ENCODE assay signal across 1 fruit fly cellular context in the genomic region with DNA sequence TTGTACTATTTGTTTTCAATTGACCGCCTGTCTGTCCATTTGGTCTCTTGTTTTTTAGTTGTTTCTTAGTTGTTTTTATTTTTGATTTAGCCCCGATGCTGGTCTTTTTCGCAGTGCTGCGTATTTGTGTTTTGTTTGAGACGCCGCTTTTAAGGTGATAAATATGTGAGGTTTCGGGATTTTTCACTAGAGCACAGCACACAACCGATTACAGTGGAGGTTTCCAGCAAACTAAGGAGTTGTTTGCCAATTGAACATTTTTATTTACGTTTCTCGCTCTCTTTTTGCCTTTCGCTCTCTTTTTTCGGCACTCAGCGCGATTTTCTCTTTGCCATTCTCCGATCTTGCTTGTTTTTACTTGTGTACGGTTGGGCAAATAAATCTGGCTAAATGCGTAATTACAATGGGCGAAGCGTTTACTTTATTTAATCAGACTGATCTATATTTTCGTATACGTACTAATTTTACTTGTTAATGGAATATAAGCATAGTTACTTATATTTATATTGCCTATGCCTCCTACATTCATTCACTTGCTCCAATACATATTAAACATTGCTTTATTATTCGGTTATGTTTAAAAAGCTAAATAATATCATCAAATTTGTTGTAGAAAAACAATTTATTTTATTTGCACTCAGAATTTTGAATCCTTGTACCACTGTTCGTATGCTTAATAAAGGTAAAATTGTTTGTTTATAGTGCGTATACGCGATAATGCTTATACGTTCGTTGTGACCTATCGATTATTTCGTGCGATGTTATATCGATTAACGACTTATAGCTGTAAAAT.
TF ChIP-seq lines count a peak whose summit lies in the region.

A gene (minus strand): TSS at position 236 of the 793 bp plus-strand sequence.

TF ChIP-seq in whole organism, embryonic, 481 proteins besides CTCF, POLR2A, EP300 and RAD21 (continued from another document and continues in another):
- peak; percentile 43 for TF ChIP-seq zen (tag; optimal IDR thresholded peaks at IDR 0.05; lab: Kevin White, UChicago)
- TF ChIP-seq HLHmδ (GFP tag; optimal IDR thresholded peaks at IDR 0.05; lab: Kevin White, UChicago): no peak
- no peak; the same call in none of the 2 replicates for TF ChIP-seq rib (GFP tag; IDR thresholded peaks at IDR 0.05; lab: Robert Waterston, UW)
- peak; percentile 85 for TF ChIP-seq exex (tag; optimal IDR thresholded peaks at IDR 0.05; lab: Kevin White, UChicago)
- TF ChIP-seq tna (GFP tag; IDR thresholded peaks at IDR 0.05; lab: Robert Waterston, UW; ENCODE audit: partially characterized antibody): peak; percentile 89
- TF ChIP-seq CG6272 (GFP tag; IDR thresholded peaks at IDR 0.05; lab: Robert Waterston, UW): peak; percentile 43
- TF ChIP-seq CG15696 (tag; optimal IDR thresholded peaks at IDR 0.05; lab: Kevin White, UChicago): peak; percentile 63
- TF ChIP-seq CG3995 (GFP tag; optimal IDR thresholded peaks at IDR 0.05; lab: Kevin White, UChicago): no peak
- peak; percentile 85 for TF ChIP-seq Rfx (GFP tag; IDR thresholded peaks at IDR 0.05; lab: Robert Waterston, UW)
- TF ChIP-seq Lhr (GFP tag; optimal IDR thresholded peaks at IDR 0.05; lab: Kevin White, UChicago): peak; percentile 12
- peak; percentile 72 for TF ChIP-seq Nf-YB (GFP tag; optimal IDR thresholded peaks at IDR 0.05; lab: Kevin White, UChicago)
- TF ChIP-seq CG9215 (GFP tag; IDR thresholded peaks at IDR 0.05; lab: Robert Waterston, UW): peak; percentile 75; the same call in 1 of the 2 replicates
- TF ChIP-seq Scr (GFP tag; IDR thresholded peaks at IDR 0.05; lab: Robert Waterston, UW; ENCODE audit: partially characterized antibody): peak; percentile 89
- peak; percentile 86 for TF ChIP-seq Atf6 (GFP tag; IDR thresholded peaks at IDR 0.05; lab: Robert Waterston, UW)
- TF ChIP-seq Poxn (GFP tag; IDR thresholded peaks at IDR 0.05; lab: Robert Waterston, UW): no peak
- peak; percentile 35 for TF ChIP-seq CG9609 (GFP tag; optimal IDR thresholded peaks at IDR 0.05; lab: Kevin White, UChicago)
- peak; percentile 43 for TF ChIP-seq CG11723 (GFP tag; optimal IDR thresholded peaks at IDR 0.05; lab: Kevin White, UChicago)
- TF ChIP-seq Aef1 (GFP tag; IDR thresholded peaks at IDR 0.05; lab: Robert Waterston, UW): peak; percentile 61
- no peak for TF ChIP-seq Chrac-16 (GFP tag; optimal IDR thresholded peaks at IDR 0.05; lab: Kevin White, UChicago)
- peak; percentile 76 for TF ChIP-seq CG1603 (tag; optimal IDR thresholded peaks at IDR 0.05; lab: Kevin White, UChicago)
- TF ChIP-seq fd96Cb (tag; optimal IDR thresholded peaks at IDR 0.05; lab: Kevin White, UChicago): peak; percentile 70
- no peak for TF ChIP-seq Dip2 (GFP tag; IDR thresholded peaks at IDR 0.05; lab: Robert Waterston, UW)
- peak; percentile 85 for TF ChIP-seq org-1 (GFP tag; optimal IDR thresholded peaks at IDR 0.05; lab: Kevin White, UChicago)
- TF ChIP-seq chm (GFP tag; IDR thresholded peaks at IDR 0.05; lab: Robert Waterston, UW): no peak; the same call in 1 of the 2 replicates
- no peak for TF ChIP-seq disco-r (GFP tag; optimal IDR thresholded peaks at IDR 0.05; lab: Kevin White, UChicago)
- TF ChIP-seq knrl (GFP tag; IDR thresholded peaks at IDR 0.05; lab: Robert Waterston, UW; ENCODE audit: partially characterized antibody): peak; percentile 86
- peak; percentile 61 for TF ChIP-seq CG10366 (GFP tag; IDR thresholded peaks at IDR 0.05; lab: Robert Waterston, UW)
- peak; percentile 35 for TF ChIP-seq chn (GFP tag; optimal IDR thresholded peaks at IDR 0.05; lab: Kevin White, UChicago)
- peak; percentile 77 for TF ChIP-seq hb (GFP tag; IDR thresholded peaks at IDR 0.05; lab: Robert Waterston, UW; ENCODE audit: partially characterized antibody)
- TF ChIP-seq Ravus (GFP tag; IDR thresholded peaks at IDR 0.05; lab: Robert Waterston, UW): peak; percentile 15; the same call in 1 of the 2 replicates
- peak; percentile 85 for TF ChIP-seq CG17568 (GFP tag; optimal IDR thresholded peaks at IDR 0.05; lab: Kevin White, UChicago)
- TF ChIP-seq usp (GFP tag; optimal IDR thresholded peaks at IDR 0.05; lab: Kevin White, UChicago): no peak
- peak; percentile 82 for TF ChIP-seq sob (GFP tag; IDR thresholded peaks at IDR 0.05; lab: Robert Waterston, UW)
- peak; percentile 71; the same call in 1 of the 2 replicates for TF ChIP-seq CG31224 (GFP tag; IDR thresholded peaks at IDR 0.05; lab: Robert Waterston, UW)
- TF ChIP-seq CG10147 (GFP tag; optimal IDR thresholded peaks at IDR 0.05; lab: Kevin White, UChicago): peak; percentile 93
- peak; percentile 52 for TF ChIP-seq CG18764 (GFP tag; optimal IDR thresholded peaks at IDR 0.05; lab: Kevin White, UChicago)
- peak; percentile 51 for TF ChIP-seq Xbp1 (GFP tag; optimal IDR thresholded peaks at IDR 0.05; lab: Kevin White, UChicago)
- peak; percentile 58; the same call in 1 of the 2 replicates for TF ChIP-seq HLH3B (GFP tag; IDR thresholded peaks at IDR 0.05; lab: Robert Waterston, UW)
- TF ChIP-seq pho (GFP tag; optimal IDR thresholded peaks at IDR 0.05; lab: Kevin White, UChicago): peak; percentile 78
- peak; percentile 84 for TF ChIP-seq fd3F (GFP tag; optimal IDR thresholded peaks at IDR 0.05; lab: Kevin White, UChicago)
- peak; percentile 80 for TF ChIP-seq CG9727 (GFP tag; optimal IDR thresholded peaks at IDR 0.05; lab: Kevin White, UChicago)
- TF ChIP-seq kay (GFP tag; optimal IDR thresholded peaks at IDR 0.05; lab: Kevin White, UChicago): peak; percentile 44
- TF ChIP-seq CG11093 (GFP tag; IDR thresholded peaks at IDR 0.05; lab: Robert Waterston, UW): no peak; the same call in 2 of the 3 replicates
- TF ChIP-seq trem (tag; optimal IDR thresholded peaks at IDR 0.05; lab: Kevin White, UChicago): peak; percentile 39
- no peak for TF ChIP-seq CG3065 (GFP tag; optimal IDR thresholded peaks at IDR 0.05; lab: Kevin White, UChicago)
- peak; percentile 43; the same call in 1 of the 2 replicates for TF ChIP-seq onecut (GFP tag; IDR thresholded peaks at IDR 0.05; lab: Robert Waterston, UW)
- peak; percentile 59 for TF ChIP-seq oc (tag; optimal IDR thresholded peaks at IDR 0.05; lab: Kevin White, UChicago)
- TF ChIP-seq CG2116 (GFP tag; optimal IDR thresholded peaks at IDR 0.05; lab: Kevin White, UChicago): peak; percentile 32
- TF ChIP-seq TFAM (GFP tag; optimal IDR thresholded peaks at IDR 0.05; lab: Kevin White, UChicago): peak; percentile 34
- no peak for TF ChIP-seq HmgD (GFP tag; optimal IDR thresholded peaks at IDR 0.05; lab: Kevin White, UChicago)
- no peak for TF ChIP-seq corto (GFP tag; optimal IDR thresholded peaks at IDR 0.05; lab: Kevin White, UChicago)
- no peak for TF ChIP-seq CkIIα-i1 (GFP tag; IDR thresholded peaks at IDR 0.05; lab: Robert Waterston, UW)
- peak; percentile 87 for TF ChIP-seq dysf (GFP tag; IDR thresholded peaks at IDR 0.05; lab: Robert Waterston, UW)
- no peak for TF ChIP-seq CG43689 (GFP tag; IDR thresholded peaks at IDR 0.05; lab: Robert Waterston, UW)
- TF ChIP-seq cas (GFP tag; IDR thresholded peaks at IDR 0.05; lab: Robert Waterston, UW): peak; percentile 68
- peak; percentile 89 for TF ChIP-seq CG11504 (tag; optimal IDR thresholded peaks at IDR 0.05; lab: Kevin White, UChicago)
- peak; percentile 66 for TF ChIP-seq Bteb2 (GFP tag; optimal IDR thresholded peaks at IDR 0.05; lab: Kevin White, UChicago)
- peak; percentile 91 for TF ChIP-seq CG13894 (tag; optimal IDR thresholded peaks at IDR 0.05; lab: Kevin White, UChicago)
- no peak; the same call in 1 of the 3 replicates for TF ChIP-seq CG14050 (GFP tag; IDR thresholded peaks at IDR 0.05; lab: Robert Waterston, UW)
- TF ChIP-seq ap (GFP tag; IDR thresholded peaks at IDR 0.05; lab: Robert Waterston, UW): no peak
- TF ChIP-seq CG15514 (GFP tag; optimal IDR thresholded peaks at IDR 0.05; lab: Kevin White, UChicago): peak; percentile 79
- no peak for TF ChIP-seq sim (GFP tag; IDR thresholded peaks at IDR 0.05; lab: Robert Waterston, UW)
- peak; percentile 85 for TF ChIP-seq salm (tag; optimal IDR thresholded peaks at IDR 0.05; lab: Kevin White, UChicago)
- TF ChIP-seq CG4707 (GFP tag; optimal IDR thresholded peaks at IDR 0.05; lab: Kevin White, UChicago): peak; percentile 58
- TF ChIP-seq Ssrp (tag; optimal IDR thresholded peaks at IDR 0.05; lab: Kevin White, UChicago): peak; percentile 52
- no peak for TF ChIP-seq CG16863 (GFP tag; optimal IDR thresholded peaks at IDR 0.05; lab: Kevin White, UChicago)
- peak; percentile 53 for TF ChIP-seq CG7928 (GFP tag; optimal IDR thresholded peaks at IDR 0.05; lab: Kevin White, UChicago)
- TF ChIP-seq Doc3 (GFP tag; IDR thresholded peaks at IDR 0.05; lab: Robert Waterston, UW; ENCODE audit: partially characterized antibody): peak; percentile 86; the same call in 2 of the 3 replicates
- no peak for TF ChIP-seq jigr1 (GFP tag; IDR thresholded peaks at IDR 0.05; lab: Robert Waterston, UW)
- TF ChIP-seq CG4820 (GFP tag; optimal IDR thresholded peaks at IDR 0.05; lab: Kevin White, UChicago): peak; percentile 29
- TF ChIP-seq caup (GFP tag; optimal IDR thresholded peaks at IDR 0.05; lab: Kevin White, UChicago; ENCODE audit: severe bottlenecking): peak; percentile 88
- no peak for TF ChIP-seq fru (optimal IDR thresholded peaks at IDR 0.05; lab: Kevin White, UChicago)
- peak; percentile 94 for TF ChIP-seq Dek (tag; optimal IDR thresholded peaks at IDR 0.05; lab: Kevin White, UChicago)
- peak; percentile 93 for TF ChIP-seq CG10543 (GFP tag; optimal IDR thresholded peaks at IDR 0.05; lab: Kevin White, UChicago)
- peak; percentile 78 for TF ChIP-seq nmo (GFP tag; optimal IDR thresholded peaks at IDR 0.05; lab: Kevin White, UChicago)
- TF ChIP-seq eyg (GFP tag; optimal IDR thresholded peaks at IDR 0.05; lab: Kevin White, UChicago): peak; percentile 61
- peak; percentile 81; the same call in 3 of the 4 replicates for TF ChIP-seq chinmo (GFP tag; IDR thresholded peaks at IDR 0.05; lab: Robert Waterston, UW; ENCODE audit: partially characterized antibody)
- TF ChIP-seq Hmr (GFP tag; optimal IDR thresholded peaks at IDR 0.05; lab: Kevin White, UChicago): peak; percentile 93
- TF ChIP-seq mam (GFP tag; optimal IDR thresholded peaks at IDR 0.05; lab: Kevin White, UChicago): peak; percentile 66
- TF ChIP-seq mld (GFP tag; IDR thresholded peaks at IDR 0.05; lab: Robert Waterston, UW; ENCODE audit: partially characterized antibody): peak; percentile 79
- TF ChIP-seq HLH4C (GFP tag; IDR thresholded peaks at IDR 0.05; lab: Robert Waterston, UW; ENCODE audit: partially characterized antibody): peak; percentile 86
- no peak for TF ChIP-seq cato (GFP tag; optimal IDR thresholded peaks at IDR 0.05; lab: Kevin White, UChicago; ENCODE audit: borderline replicate concordance)
- TF ChIP-seq CG12104 (GFP tag; optimal IDR thresholded peaks at IDR 0.05; lab: Kevin White, UChicago): peak; percentile 46
- TF ChIP-seq dpn (GFP tag; optimal IDR thresholded peaks at IDR 0.05; lab: Kevin White, UChicago): peak; percentile 28 to 65
- peak; percentile 62; the same call in 2 of the 3 replicates for TF ChIP-seq H15 (GFP tag; IDR thresholded peaks at IDR 0.05; lab: Robert Waterston, UW)
- TF ChIP-seq aop (GFP tag; IDR thresholded peaks at IDR 0.05; lab: Robert Waterston, UW): no peak
- TF ChIP-seq Nf-YA (GFP tag; IDR thresholded peaks at IDR 0.05; lab: Robert Waterston, UW): peak; percentile 51; the same call in 1 of the 2 replicates
- TF ChIP-seq CG11398 (GFP tag; optimal IDR thresholded peaks at IDR 0.05; lab: Kevin White, UChicago): peak; percentile 56
- TF ChIP-seq klu (GFP tag; IDR thresholded peaks at IDR 0.05; lab: Robert Waterston, UW): peak; percentile 64
- no peak; the same call in 2 of the 3 replicates for TF ChIP-seq gce (GFP tag; IDR thresholded peaks at IDR 0.05; lab: Robert Waterston, UW)
- TF ChIP-seq CG32767 (GFP tag; IDR thresholded peaks at IDR 0.05; lab: Robert Waterston, UW): no peak; the same call in 1 of the 2 replicates
- TF ChIP-seq wek (GFP tag; optimal IDR thresholded peaks at IDR 0.05; lab: Kevin White, UChicago): peak; percentile 37
- TF ChIP-seq jumu (GFP tag; optimal IDR thresholded peaks at IDR 0.05; lab: Kevin White, UChicago): no peak
- TF ChIP-seq CG1602 (GFP tag; optimal IDR thresholded peaks at IDR 0.05; lab: Kevin White, UChicago): peak; percentile 35
- peak; percentile 1 for TF ChIP-seq shn (GFP tag; optimal IDR thresholded peaks at IDR 0.05; lab: Kevin White, UChicago)
- TF ChIP-seq CG17186 (GFP tag; optimal IDR thresholded peaks at IDR 0.05; lab: Kevin White, UChicago): peak; percentile 7
- peak; percentile 95 for TF ChIP-seq Bgb (GFP tag; IDR thresholded peaks at IDR 0.05; lab: Robert Waterston, UW; ENCODE audit: partially characterized antibody)
- TF ChIP-seq yki (optimal IDR thresholded peaks at IDR 0.05; lab: Kevin White, UChicago): no peak
- TF ChIP-seq CG17361 (GFP tag; IDR thresholded peaks at IDR 0.05; lab: Robert Waterston, UW): peak; percentile 90
- no peak for TF ChIP-seq NC2α (GFP tag; optimal IDR thresholded peaks at IDR 0.05; lab: Kevin White, UChicago)
- TF ChIP-seq CG9932 (GFP tag; IDR thresholded peaks at IDR 0.05; lab: Robert Waterston, UW): peak; percentile 86
- peak; percentile 41; the same call in 1 of the 2 replicates for TF ChIP-seq CG32772 (GFP tag; IDR thresholded peaks at IDR 0.05; lab: Robert Waterston, UW)
- TF ChIP-seq ci (GFP tag; IDR thresholded peaks at IDR 0.05; lab: Robert Waterston, UW): peak; percentile 51; the same call in 2 of the 3 replicates
- TF ChIP-seq Stat92E (GFP tag; optimal IDR thresholded peaks at IDR 0.05; lab: Kevin White, UChicago): peak in 1 of 3 experiments; percentile 12
- no peak for TF ChIP-seq ash1 (GFP tag; optimal IDR thresholded peaks at IDR 0.05; lab: Kevin White, UChicago)
- TF ChIP-seq pnt (GFP tag; optimal IDR thresholded peaks at IDR 0.05; lab: Kevin White, UChicago): no peak
- TF ChIP-seq CG8359 (GFP tag; optimal IDR thresholded peaks at IDR 0.05; lab: Kevin White, UChicago; ENCODE audit: borderline replicate concordance): peak; percentile 29
- TF ChIP-seq slp2 (GFP tag; optimal IDR thresholded peaks at IDR 0.05; lab: Kevin White, UChicago): peak; percentile 54
- TF ChIP-seq CG15011 (GFP tag; optimal IDR thresholded peaks at IDR 0.05; lab: Kevin White, UChicago): peak; percentile 78
- TF ChIP-seq hkb (optimal IDR thresholded peaks at IDR 0.05; lab: Kevin White, UChicago): no peak
- TF ChIP-seq hkb (GFP tag; IDR thresholded peaks at IDR 0.05; lab: Robert Waterston, UW): peak; percentile 89
- peak; percentile 31; the same call in 1 of the 2 replicates for TF ChIP-seq gsb (GFP tag; IDR thresholded peaks at IDR 0.05; lab: Robert Waterston, UW)
- peak in 1 of 2 experiments; percentile 95 for TF ChIP-seq Hr51 (GFP tag; optimal IDR thresholded peaks at IDR 0.05; lab: Kevin White, UChicago)
- TF ChIP-seq sisA (GFP tag; IDR thresholded peaks at IDR 0.05; lab: Robert Waterston, UW): no peak
- TF ChIP-seq Drgx (GFP tag; IDR thresholded peaks at IDR 0.05; lab: Robert Waterston, UW): peak; percentile 78
- TF ChIP-seq phol (tag; optimal IDR thresholded peaks at IDR 0.05; lab: Kevin White, UChicago): peak; percentile 66
- TF ChIP-seq fu2 (GFP tag; optimal IDR thresholded peaks at IDR 0.05; lab: Kevin White, UChicago): peak; percentile 68
